Fruit fly (Drosophila melanogaster) whole organism, embryonic: ENCODE data around the gene CG34287.

Source experiments
- Atf6 ChIP-seq: fragments of 200-800 bp; sonication (Bioruptor generic); IDR thresholded peaks from 2 replicates; pipeline ENCODE4 v1.3.6; 2022; ENCODE audit warnings: missing biosample characterization, missing genetic modification characterization
- Blimp-1 ChIP-seq: fragments of 200-800 bp; sonication (Bioruptor generic); optimal IDR thresholded peaks from 3 replicates; lab custom pipeline; 2018; ENCODE audit warnings: missing biosample characterization, missing genetic modification characterization, mild to moderate bottlenecking, moderate library complexity, missing genetic modification reagents
- CG13287 ChIP-seq: fragments of 200-800 bp; sonication (Bioruptor generic); IDR thresholded peaks from 2 replicates; pipeline ENCODE4 v1.3.6; 2022; ENCODE audit warnings: missing biosample characterization, missing genetic modification characterization; ENCODE audit not compliant: partially characterized antibody
- gem ChIP-seq: fragments of 200-800 bp; sonication (Bioruptor generic); optimal IDR thresholded peaks from 2 replicates; lab custom pipeline; 2019; ENCODE audit warnings: missing biosample characterization, mild to moderate bottlenecking, missing genetic modification characterization, moderate library complexity
- trh ChIP-seq: fragments of 200-800 bp; sonication (Bioruptor generic); optimal IDR thresholded peaks from 2 replicates; lab custom pipeline; 2016; ENCODE audit warnings: missing biosample characterization, missing genetic modification characterization
- yki ChIP-seq: fragments of >200 bp; optimal IDR thresholded peaks from 3 replicates; lab custom pipeline; 2018
- zen2 ChIP-seq: fragments of 200-800 bp; sonication (Bioruptor generic); IDR thresholded peaks from 3 replicates; pipeline ENCODE4 v1.3.6; 2022; ENCODE audit warnings: missing biosample characterization, missing genetic modification characterization; ENCODE audit not compliant: partially characterized antibody

DNA sequence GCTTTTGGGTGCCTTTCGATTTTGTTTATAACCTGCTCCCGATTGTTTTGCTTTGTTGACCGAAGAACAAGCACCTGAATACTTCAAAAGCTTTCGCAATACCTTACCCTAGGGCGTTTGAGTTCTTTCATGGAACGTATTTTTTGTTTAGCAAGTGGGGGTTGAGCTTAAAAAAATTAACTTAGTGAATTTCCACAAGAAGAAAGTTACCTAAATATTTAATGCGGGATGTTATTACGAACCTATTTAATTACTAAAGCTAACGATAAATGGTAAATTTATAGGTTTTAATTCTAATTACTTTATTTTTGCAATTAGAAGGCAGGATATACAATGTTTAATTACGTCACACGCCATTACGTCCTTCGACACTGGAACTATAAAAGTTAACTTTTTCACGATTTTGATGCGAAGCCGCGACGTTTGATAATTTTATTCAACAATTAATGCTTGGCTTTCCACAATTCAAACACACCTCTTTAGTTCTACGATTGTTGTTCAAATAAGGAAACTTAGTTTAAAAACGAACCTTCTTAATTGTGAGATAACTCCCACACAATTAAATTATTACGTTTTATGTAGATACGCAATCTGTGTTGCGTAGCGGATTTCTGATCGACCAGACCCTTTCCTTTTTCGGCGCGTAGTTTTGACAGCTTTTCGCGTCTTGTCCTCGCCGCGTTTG, 8.2 kb downstream of the CG34287 start:
- TF ChIP-seq Atf6 (peak; percentile 23; the same call in 1 of the 2 replicates), yki (lab: Kevin White, UChicago) (no peak), Blimp-1 (GFP tag; lab: Kevin White, UChicago) (no peak), CG13287 (GFP tag; lab: Robert Waterston, UW) (no peak), zen2 (GFP tag; lab: Robert Waterston, UW) (no peak), gem (peak; percentile 48), trh (GFP tag; lab: Kevin White, UChicago) (no peak)
